Fruit fly (Drosophila melanogaster) whole organism, embryonic: ENCODE results near the gene Surf1.

ENCODE experiments used
- CG11456 ChIP-seq: fragments of 200-800 bp; sonication (Bioruptor generic); IDR thresholded peaks from 3 replicates; pipeline ENCODE4 v1.3.6; 2022; ENCODE audit warnings: missing biosample characterization, missing genetic modification characterization
- CG12104 ChIP-seq: fragments of 200-800 bp; sonication (Bioruptor generic); optimal IDR thresholded peaks from 3 replicates; lab custom pipeline; 2016; ENCODE audit warnings: missing biosample characterization, missing genetic modification characterization
- CG17328 ChIP-seq: fragments of 200-800 bp; sonication (Bioruptor generic); IDR thresholded peaks from 2 replicates; pipeline ENCODE4 v1.3.6; 2022; ENCODE audit warnings: missing biosample characterization, missing genetic modification characterization
- CG8478 ChIP-seq: fragments of >200 bp; optimal IDR thresholded peaks from 2 replicates; lab custom pipeline; 2018
- al ChIP-seq: fragments of 200-800 bp; sonication (Bioruptor generic); IDR thresholded peaks from 2 replicates; pipeline ENCODE4 v1.3.6; 2022; ENCODE audit warnings: missing biosample characterization, missing genetic modification characterization
- pita ChIP-seq: fragments of 200-800 bp; sonication (Bioruptor generic); optimal IDR thresholded peaks from 2 replicates; lab custom pipeline; 2017; ENCODE audit warnings: missing biosample characterization, mild to moderate bottlenecking, missing genetic modification characterization
- sens-2 ChIP-seq: fragments of 200-800 bp; sonication (Bioruptor generic); IDR thresholded peaks from 2 replicates; pipeline ENCODE4 v1.3.6; 2022; ENCODE audit warnings: missing biosample characterization, missing genetic modification characterization
- trh ChIP-seq: fragments of 200-800 bp; sonication (Bioruptor generic); optimal IDR thresholded peaks from 2 replicates; lab custom pipeline; 2016; ENCODE audit warnings: missing biosample characterization, missing genetic modification characterization

- TF ChIP-seq CG8478 (lab: Kevin White, UChicago) (no peak), CG12104 (no peak), CG17328 (GFP tag; lab: Robert Waterston, UW) (no peak), pita (GFP tag; lab: Kevin White, UChicago) (no peak), trh (GFP tag; lab: Kevin White, UChicago) (no peak), sens-2 (GFP tag; lab: Robert Waterston, UW) (no peak), al (GFP tag; lab: Robert Waterston, UW) (no peak), CG11456 (GFP tag; lab: Robert Waterston, UW) (no peak)
These were observed 18.5 kb downstream of the Surf1 start for dm6 chr3L:6976601-6977140.
